Fruit fly (Drosophila melanogaster): ENCODE results near the gene SLIRP2.

The SLIRP2 gene

dm6 chr3R:8669029-8669707, 18.3 kb downstream of the SLIRP2 start (continued):
- TF ChIP-seq CG4404 (GFP tag; IDR thresholded peaks at IDR 0.05): peak; percentile 88
- no peak for TF ChIP-seq Tbp (GFP tag; optimal IDR thresholded peaks at IDR 0.05)
- peak; percentile 98 for TF ChIP-seq chm (GFP tag; IDR thresholded peaks at IDR 0.05)
- TF ChIP-seq HLH54F (GFP tag; optimal IDR thresholded peaks at IDR 0.05): peak; percentile 97
- TF ChIP-seq bsh (GFP tag; optimal IDR thresholded peaks at IDR 0.05): peak; percentile 97 to 98
- TF ChIP-seq gsb-n (tag; optimal IDR thresholded peaks at IDR 0.05): peak; percentile 98
- peak; percentile 97 for TF ChIP-seq HLH3B (GFP tag; IDR thresholded peaks at IDR 0.05)
- TF ChIP-seq CG10267 (tag; optimal IDR thresholded peaks at IDR 0.05): peak; percentile 97
- TF ChIP-seq Jarid2 (GFP tag; optimal IDR thresholded peaks at IDR 0.05): peak; percentile 85
- TF ChIP-seq CG4360 (GFP tag; IDR thresholded peaks at IDR 0.05): peak; percentile 86
- TF ChIP-seq lilli (GFP tag; optimal IDR thresholded peaks at IDR 0.05): peak; percentile 99
- TF ChIP-seq ci (GFP tag; IDR thresholded peaks at IDR 0.05): peak; percentile 99
- TF ChIP-seq dm (GFP tag; optimal IDR thresholded peaks at IDR 0.05): peak; percentile 92
- TF ChIP-seq yki (optimal IDR thresholded peaks at IDR 0.05): peak; percentile 58
- peak; percentile 32 to 77 for TF ChIP-seq crp (GFP tag; optimal IDR thresholded peaks at IDR 0.05)
- no peak for TF ChIP-seq prd (optimal IDR thresholded peaks at IDR 0.05)
- peak; percentile 97 for TF ChIP-seq prd (GFP tag; IDR thresholded peaks at IDR 0.05)
- peak; percentile 98 for TF ChIP-seq Side (GFP tag; optimal IDR thresholded peaks at IDR 0.05)
- TF ChIP-seq Dbx (GFP tag; IDR thresholded peaks at IDR 0.05): peak; percentile 96
- peak; percentile 86 for TF ChIP-seq CG9876 (GFP tag; optimal IDR thresholded peaks at IDR 0.05)
- TF ChIP-seq Stat92E (GFP tag; optimal IDR thresholded peaks at IDR 0.05): peak in 1 of 3 experiments; percentile 97
- TF ChIP-seq Oli (tag; optimal IDR thresholded peaks at IDR 0.05): peak; percentile 98
- peak; percentile 96 for TF ChIP-seq Hr3 (GFP tag; optimal IDR thresholded peaks at IDR 0.05)
- peak; percentile 98 for TF ChIP-seq dmrt11E (tag; optimal IDR thresholded peaks at IDR 0.05)
- peak; percentile 97 for TF ChIP-seq Bteb2 (GFP tag; optimal IDR thresholded peaks at IDR 0.05)
- TF ChIP-seq sens (GFP tag): peak; percentile 100
- peak; percentile 99 for TF ChIP-seq seq (GFP tag; IDR thresholded peaks at IDR 0.05)
- TF ChIP-seq sug (tag; optimal IDR thresholded peaks at IDR 0.05): peak; percentile 93
- TF ChIP-seq fd64A (GFP tag; optimal IDR thresholded peaks at IDR 0.05): peak; percentile 98
- TF ChIP-seq Dfd (GFP tag; optimal IDR thresholded peaks at IDR 0.05): no peak
- TF ChIP-seq dati (GFP tag; IDR thresholded peaks at IDR 0.05): peak; percentile 94
- peak; percentile 86 for TF ChIP-seq CG6272 (GFP tag; IDR thresholded peaks at IDR 0.05)
- TF ChIP-seq CG10565 (GFP tag; optimal IDR thresholded peaks at IDR 0.05): peak; percentile 92
- peak; percentile 93 for TF ChIP-seq CG3838 (GFP tag; optimal IDR thresholded peaks at IDR 0.05)
- TF ChIP-seq CG17385 (GFP tag; optimal IDR thresholded peaks at IDR 0.05): peak; percentile 96
- peak; percentile 98 for TF ChIP-seq dmrt99B (tag; optimal IDR thresholded peaks at IDR 0.05)
- TF ChIP-seq CG4707 (GFP tag; optimal IDR thresholded peaks at IDR 0.05): peak; percentile 95
- peak; percentile 96 for TF ChIP-seq ase (GFP tag; IDR thresholded peaks at IDR 0.05)
- peak in 1 of 2 experiments; percentile 98 for TF ChIP-seq Eip74EF (GFP tag; optimal IDR thresholded peaks at IDR 0.05)
- TF ChIP-seq CG3726 (GFP tag; IDR thresholded peaks at IDR 0.05): peak; percentile 93
- TF ChIP-seq lbe (GFP tag; optimal IDR thresholded peaks at IDR 0.05): peak; percentile 97
- TF ChIP-seq oc (tag; optimal IDR thresholded peaks at IDR 0.05): peak; percentile 98
- TF ChIP-seq Hsf (GFP tag; optimal IDR thresholded peaks at IDR 0.05): peak; percentile 98
- TF ChIP-seq CG1832 (GFP tag; optimal IDR thresholded peaks at IDR 0.05): peak; percentile 72
- peak; percentile 98 for TF ChIP-seq Dek (tag; optimal IDR thresholded peaks at IDR 0.05)
- TF ChIP-seq CG34224 (GFP tag; IDR thresholded peaks at IDR 0.05; ENCODE audit: partially characterized antibody): peak; percentile 69; the same call in 1 of the 3 replicates
- peak; percentile 97 for TF ChIP-seq CG7786 (GFP tag; optimal IDR thresholded peaks at IDR 0.05)
- peak; percentile 97 for TF ChIP-seq CG8290 (GFP tag; optimal IDR thresholded peaks at IDR 0.05)
- peak; percentile 94 to 99 for TF ChIP-seq CG8290 (tag; optimal IDR thresholded peaks at IDR 0.05)
- peak; percentile 99 for TF ChIP-seq Bdp1 (GFP tag; optimal IDR thresholded peaks at IDR 0.05)

Measured in whole organism, embryonic.